Fruit fly (Drosophila melanogaster): ENCODE results near the gene CG42374.

Gene CG42374

dm6 chr3L:19280700-19281099 is 17.1 kb downstream of the CG42374 start, which contains the start of gene CG14089:
Gene CG14089 (minus strand): TSS chr3L:19280800.
- TF ChIP-seq fd85E (GFP tag; optimal IDR thresholded peaks at IDR 0.05) (no peak), CG1621 (tag; optimal IDR thresholded peaks at IDR 0.05) (no peak), CG7368 (GFP tag; optimal IDR thresholded peaks at IDR 0.05) (no peak), esn (GFP tag; optimal IDR thresholded peaks at IDR 0.05) (no peak), CG16779 (tag; optimal IDR thresholded peaks at IDR 0.05) (no peak), Met (GFP tag; optimal IDR thresholded peaks at IDR 0.05) (no peak), CG32006 (GFP tag; optimal IDR thresholded peaks at IDR 0.05) (no peak), Blimp-1 (GFP tag; optimal IDR thresholded peaks at IDR 0.05) (no peak), CG11902 (GFP tag; optimal IDR thresholded peaks at IDR 0.05) (no peak), CG11762 (GFP tag; optimal IDR thresholded peaks at IDR 0.05; ENCODE audit: insufficient read depth) (no peak)

- TF ChIP-seq svp (GFP tag) (peak; percentile 97), vri (GFP tag; optimal IDR thresholded peaks at IDR 0.05) (peak; percentile 40), net (GFP tag; optimal IDR thresholded peaks at IDR 0.05) (no peak)
These were observed 24.9 kb downstream of the CG42374 start for dm6 chr3L:19288395-19288969.

dm6 chr3L:19289411-19289810 is 25.8 kb downstream of the CG42374 start:
- TF ChIP-seq svp (GFP tag): peak; percentile 52
- no peak for TF ChIP-seq CG1621 (tag; optimal IDR thresholded peaks at IDR 0.05)

dm6 chr3L:19291465-19292413 is 28.2 kb downstream of the CG42374 start:
- TF ChIP-seq Eip78C (GFP tag) (peak; percentile 57), Ets21C (GFP tag; optimal IDR thresholded peaks at IDR 0.05) (no peak), fd59A (GFP tag; optimal IDR thresholded peaks at IDR 0.05) (no peak), CG3032 (tag; optimal IDR thresholded peaks at IDR 0.05) (no peak), acj6 (GFP tag; optimal IDR thresholded peaks at IDR 0.05) (no peak), CG10669 (GFP tag; optimal IDR thresholded peaks at IDR 0.05) (no peak), svp (GFP tag) (peak; percentile 71), Hr39 (GFP tag; optimal IDR thresholded peaks at IDR 0.05) (no peak), vri (GFP tag; optimal IDR thresholded peaks at IDR 0.05) (no peak), CG15336 (GFP tag; IDR thresholded peaks at IDR 0.05) (no peak), CG4318 (GFP tag; optimal IDR thresholded peaks at IDR 0.05) (no peak), Eip75B (GFP tag; optimal IDR thresholded peaks at IDR 0.05) (peak; percentile 0), Blimp-1 (GFP tag; optimal IDR thresholded peaks at IDR 0.05) (peak; percentile 53), CG1621 (tag; optimal IDR thresholded peaks at IDR 0.05) (no peak), spab (GFP tag; optimal IDR thresholded peaks at IDR 0.05) (no peak)

- TF ChIP-seq Blimp-1 (GFP tag; optimal IDR thresholded peaks at IDR 0.05): peak; percentile 45
- TF ChIP-seq fkh (GFP tag; optimal IDR thresholded peaks at IDR 0.05): peak; percentile 88
- TF ChIP-seq dsx (GFP tag; optimal IDR thresholded peaks at IDR 0.05; ENCODE audit: poor library complexity, severe bottlenecking): peak; percentile 88
- peak; percentile 72 for TF ChIP-seq Sox14 (GFP tag; optimal IDR thresholded peaks at IDR 0.05)
- TF ChIP-seq CG32006 (GFP tag; optimal IDR thresholded peaks at IDR 0.05): peak; percentile 94
- peak; percentile 92 for TF ChIP-seq Eip78C (GFP tag)
- TF ChIP-seq Lpt (GFP tag; optimal IDR thresholded peaks at IDR 0.05): peak; percentile 85
- peak; percentile 81 for TF ChIP-seq CG16779 (tag; optimal IDR thresholded peaks at IDR 0.05)
- peak; percentile 79 for TF ChIP-seq CG6808 (GFP tag; optimal IDR thresholded peaks at IDR 0.05)
- TF ChIP-seq ss (GFP tag; optimal IDR thresholded peaks at IDR 0.05): peak; percentile 80 to 84
- TF ChIP-seq acj6 (GFP tag; optimal IDR thresholded peaks at IDR 0.05): peak; percentile 83
- TF ChIP-seq Smox (GFP tag; optimal IDR thresholded peaks at IDR 0.05): peak; percentile 59
- peak; percentile 59 for TF ChIP-seq Hr39 (GFP tag; optimal IDR thresholded peaks at IDR 0.05)
- peak; percentile 96 for TF ChIP-seq CG8119 (GFP tag; IDR thresholded peaks at IDR 0.05)
- TF ChIP-seq spab (GFP tag; optimal IDR thresholded peaks at IDR 0.05): peak; percentile 92
- peak; percentile 68 for TF ChIP-seq CG7368 (GFP tag; optimal IDR thresholded peaks at IDR 0.05)
- peak; percentile 89 for TF ChIP-seq eg (GFP tag; IDR thresholded peaks at IDR 0.05)
- TF ChIP-seq cyc (GFP tag; optimal IDR thresholded peaks at IDR 0.05): peak; percentile 54
- TF ChIP-seq CG10669 (GFP tag; optimal IDR thresholded peaks at IDR 0.05): peak; percentile 80
- peak; percentile 42 for TF ChIP-seq Eip75B (GFP tag; optimal IDR thresholded peaks at IDR 0.05)
- peak; percentile 79 for TF ChIP-seq Gug (GFP tag; IDR thresholded peaks at IDR 0.05)
- peak; percentile 84 for TF ChIP-seq CG34406 (GFP tag; optimal IDR thresholded peaks at IDR 0.05)
- TF ChIP-seq salr (GFP tag; optimal IDR thresholded peaks at IDR 0.05): peak; percentile 60 to 80
These were observed 29.0 kb downstream of the CG42374 start, which contains the start of gene Gbs-76A for dm6 chr3L:19292440-19293175. Gene Gbs-76A (minus strand): TSS chr3L:19292766.

All from whole organism, prepupa.